Worm (Caenorhabditis elegans) whole organism, L4/young adult: ENCODE measurements around the gene str-15.

Experiments
- W03F9.2 ChIP-seq: fragments of 150-350 bp; optimal IDR thresholded peaks from 2 replicates; lab custom pipeline; 2014; ENCODE audit warnings: missing biosample characterization, missing genetic modification characterization
- dao-5 ChIP-seq: sonication (generic microtip); optimal IDR thresholded peaks from 2 replicates; lab custom pipeline; 2016; ENCODE audit warnings: missing genotype, missing genetic modification characterization, moderate library complexity, missing compliant biosample characterization

ce11 chrV:16483681-16484080 is 25.1 kb upstream of the str-15 start, which contains the start of gene srh-139:
- no peak for TF ChIP-seq dao-5 (tag; lab: Kevin White, UChicago)
- TF ChIP-seq W03F9.2 (tag; lab: Kevin White, UChicago) = no peak
